Worm (Caenorhabditis elegans) whole organism, young adult: ENCODE measurements around the gene eat-6.

Experiments used
- B0261.1 ChIP-seq: sonication (generic microtip); optimal IDR thresholded peaks from 2 replicates; lab custom pipeline; 2016; ENCODE audit warnings: mild to moderate bottlenecking, missing genetic modification characterization, moderate library complexity, missing compliant biosample characterization
- B0336.3 ChIP-seq: fragments of 200-800 bp; sonication (Bioruptor generic); IDR thresholded peaks from 2 replicates; pipeline ENCODE4 v1.3.6; 2022; ENCODE audit warnings: missing genetic modification characterization, missing compliant biosample characterization
- D2030.7 ChIP-seq: fragments of 200-800 bp; sonication (Bioruptor generic); IDR thresholded peaks from 2 replicates; pipeline ENCODE4 v1.3.6; 2022; ENCODE audit warnings: missing genetic modification reagents, missing genetic modification characterization, missing compliant biosample characterization
- F37B4.10 ChIP-seq: fragments of 200-800 bp; sonication (Bioruptor generic); IDR thresholded peaks from 2 replicates; pipeline ENCODE4 v1.3.6; 2022; ENCODE audit warnings: missing genetic modification characterization, missing compliant biosample characterization
- F55B11.4 ChIP-seq: sonication (generic microtip); optimal IDR thresholded peaks from 2 replicates; lab custom pipeline; 2016; ENCODE audit warnings: missing compliant biosample characterization, missing genetic modification characterization, borderline replicate concordance; ENCODE audit not compliant: insufficient read depth
- F57A8.1 ChIP-seq: fragments of 200-800 bp; sonication (Bioruptor generic); optimal IDR thresholded peaks from 2 replicates; lab custom pipeline; 2018; ENCODE audit warnings: mild to moderate bottlenecking, missing genetic modification characterization, moderate library complexity, missing compliant biosample characterization
- K12H6.12 ChIP-seq: fragments of 200-800 bp; sonication (Bioruptor generic); optimal IDR thresholded peaks from 2 replicates; lab custom pipeline; 2018; ENCODE audit warnings: mild to moderate bottlenecking, missing genetic modification characterization, missing compliant biosample characterization
- T26A5.8 ChIP-seq: sonication (generic microtip); optimal IDR thresholded peaks from 2 replicates; lab custom pipeline; 2016; ENCODE audit warnings: missing genetic modification characterization, missing compliant biosample characterization
- Y56A3A.18 ChIP-seq: fragments of 200-800 bp; sonication (Bioruptor generic); IDR thresholded peaks from 2 replicates; pipeline ENCODE4 v1.3.6; 2022; ENCODE audit warnings: missing genetic modification reagents, missing genetic modification characterization, missing compliant biosample characterization
- akir-1 ChIP-seq: fragments of 200-800 bp; sonication (Bioruptor generic); optimal IDR thresholded peaks from 2 replicates; lab custom pipeline; 2018; ENCODE audit warnings: mild to moderate bottlenecking, missing genetic modification characterization, moderate library complexity, missing compliant biosample characterization
- ama-1 ChIP-seq, 3 experiments: fragments of 150-350 bp in 1 of 3; sonication (generic microtip) in 2 of 3; optimal IDR thresholded peaks; 2 replicates each; lab custom pipeline; 2014 to 2018; ENCODE audit warnings: missing biosample characterization in 2 of 3, missing genetic modification characterization in 2 of 3, missing genetic modification reagents in 2 of 3
- atf-7 ChIP-seq: sonication (generic microtip); optimal IDR thresholded peaks from 2 replicates; lab custom pipeline; 2017; ENCODE audit warnings: mild to moderate bottlenecking, missing genetic modification characterization, missing compliant biosample characterization
- athp-1 ChIP-seq: sonication (generic microtip); optimal IDR thresholded peaks from 2 replicates; lab custom pipeline; 2017; ENCODE audit warnings: mild to moderate bottlenecking, missing genetic modification characterization, missing compliant biosample characterization
- ccch-3 ChIP-seq: fragments of 200-800 bp; sonication (Bioruptor generic); optimal IDR thresholded peaks from 2 replicates; lab custom pipeline; 2018; ENCODE audit warnings: mild to moderate bottlenecking, missing genetic modification characterization, missing compliant biosample characterization
- ceh-27 ChIP-seq: fragments of 200-800 bp; sonication (Bioruptor generic); optimal IDR thresholded peaks from 2 replicates; lab custom pipeline; 2018; ENCODE audit warnings: mild to moderate bottlenecking, missing genetic modification characterization, moderate library complexity, missing compliant biosample characterization
- ceh-79 ChIP-seq: sonication (generic microtip); optimal IDR thresholded peaks from 2 replicates; lab custom pipeline; 2017; ENCODE audit warnings: mild to moderate bottlenecking, missing genetic modification characterization, missing compliant biosample characterization
- egl-44 ChIP-seq: fragments of 200-800 bp; sonication (Bioruptor generic); IDR thresholded peaks from 2 replicates; pipeline ENCODE4 v1.3.6; 2022; ENCODE audit warnings: missing genetic modification reagents, missing genetic modification characterization, missing compliant biosample characterization
- ekl-4 ChIP-seq: fragments of 200-800 bp; sonication (Bioruptor generic); IDR thresholded peaks from 2 replicates; pipeline ENCODE4 v1.3.6; 2022; ENCODE audit warnings: missing genetic modification reagents, missing genetic modification characterization, missing compliant biosample characterization
- hlh-26 ChIP-seq: fragments of 200-800 bp; sonication (Bioruptor generic); conservative IDR thresholded peaks from 2 replicates; pipeline ENCODE4 v1.3.6; 2022; ENCODE audit warnings: missing genetic modification reagents, missing genetic modification characterization, missing compliant biosample characterization
- hmg-1.2 ChIP-seq: fragments of 200-800 bp; sonication (Bioruptor generic); IDR thresholded peaks from 2 replicates; pipeline ENCODE4 v1.3.6; 2022; ENCODE audit warnings: missing genetic modification reagents, missing genetic modification characterization, missing compliant biosample characterization
- hmg-20 ChIP-seq: fragments of 200-800 bp; sonication (Bioruptor generic); IDR thresholded peaks from 2 replicates; pipeline ENCODE4 v1.3.6; 2022; ENCODE audit warnings: missing genetic modification reagents, missing genetic modification characterization, missing compliant biosample characterization
- hsf-1 ChIP-seq: fragments of 200-800 bp; sonication (Bioruptor generic); IDR thresholded peaks from 2 replicates; pipeline ENCODE4 v1.3.6; 2022; ENCODE audit warnings: missing genetic modification reagents, missing genetic modification characterization, missing compliant biosample characterization
- let-607 ChIP-seq, 2 experiments: fragments of 200-800 bp in 1 of 2; sonication (Bioruptor generic) in 1 of 2; sonication (generic microtip) in 1 of 2; optimal IDR thresholded peaks; 2 replicates each; lab custom pipeline; 2016 to 2018; ENCODE audit warnings: mild to moderate bottlenecking in 2 of 2, missing compliant biosample characterization in 2 of 2, missing genetic modification characterization in 2 of 2, moderate library complexity in 2 of 2, missing genotype in 1 of 2
- lin-54 ChIP-seq: fragments of 200-800 bp; sonication (Bioruptor generic); optimal IDR thresholded peaks from 2 replicates; lab custom pipeline; 2018; ENCODE audit warnings: mild to moderate bottlenecking, missing genetic modification characterization, missing compliant biosample characterization
- lsy-27 ChIP-seq: sonication (generic microtip); optimal IDR thresholded peaks from 2 replicates; lab custom pipeline; 2017; ENCODE audit warnings: missing genetic modification characterization, mild to moderate bottlenecking, missing compliant biosample characterization, antibody characterized with exemption, missing genotype, borderline replicate concordance; ENCODE audit not compliant: insufficient read depth
- madf-10 ChIP-seq: sonication (generic microtip); optimal IDR thresholded peaks from 2 replicates; lab custom pipeline; 2016; ENCODE audit warnings: mild to moderate bottlenecking, missing genetic modification characterization, missing compliant biosample characterization
- madf-3 ChIP-seq: fragments of 200-800 bp; sonication (Bioruptor generic); IDR thresholded peaks from 2 replicates; pipeline ENCODE4 v1.3.6; 2022; ENCODE audit warnings: missing genetic modification reagents, missing genetic modification characterization, missing compliant biosample characterization
- madf-6 ChIP-seq: fragments of 200-800 bp; sonication (Bioruptor generic); IDR thresholded peaks from 2 replicates; pipeline ENCODE4 v1.3.6; 2022; ENCODE audit warnings: missing genetic modification reagents, missing genetic modification characterization, missing compliant biosample characterization
- mxl-1 ChIP-seq: sonication (generic microtip); optimal IDR thresholded peaks from 2 replicates; lab custom pipeline; 2016; ENCODE audit warnings: missing genetic modification characterization, missing compliant biosample characterization
- nfya-2 ChIP-seq: fragments of 200-800 bp; sonication (Bioruptor generic); IDR thresholded peaks from 2 replicates; pipeline ENCODE4 v1.3.6; 2022; ENCODE audit warnings: missing genetic modification reagents, missing genetic modification characterization, missing compliant biosample characterization
- nfyb-1 ChIP-seq: fragments of 200-800 bp; sonication (Bioruptor generic); IDR thresholded peaks from 2 replicates; pipeline ENCODE4 v1.3.6; 2022; ENCODE audit warnings: missing genetic modification reagents, missing genetic modification characterization, missing compliant biosample characterization
- nhr-179 ChIP-seq: sonication (generic microtip); optimal IDR thresholded peaks from 2 replicates; lab custom pipeline; 2016; ENCODE audit warnings: mild to moderate bottlenecking, missing genetic modification characterization, missing compliant biosample characterization
- rec-8 ChIP-seq, 2 experiments: sonication (generic microtip); optimal IDR thresholded peaks; 2 replicates each; lab custom pipeline; 2016; ENCODE audit warnings: mild to moderate bottlenecking in 2 of 2, missing genetic modification characterization in 2 of 2, missing genetic modification reagents in 2 of 2, missing genotype in 2 of 2, missing biosample characterization in 1 of 2, missing compliant biosample characterization in 1 of 2, moderate library complexity in 1 of 2
- repo-1 ChIP-seq: sonication (generic microtip); optimal IDR thresholded peaks from 2 replicates; lab custom pipeline; 2017; ENCODE audit warnings: mild to moderate bottlenecking, missing genetic modification characterization, missing compliant biosample characterization
- snpc-1.1 ChIP-seq: sonication (generic microtip); optimal IDR thresholded peaks from 2 replicates; lab custom pipeline; 2017; ENCODE audit warnings: missing genetic modification characterization, mild to moderate bottlenecking, missing compliant biosample characterization, antibody characterized with exemption, moderate library complexity, missing genotype, missing genetic modification reagents; ENCODE audit not compliant: insufficient read depth
- snpc-1.3 ChIP-seq: sonication (generic microtip); optimal IDR thresholded peaks from 2 replicates; lab custom pipeline; 2017; ENCODE audit warnings: missing genetic modification characterization, mild to moderate bottlenecking, missing compliant biosample characterization, antibody characterized with exemption, moderate library complexity, missing genotype, missing genetic modification reagents; ENCODE audit not compliant: insufficient read depth
- snpc-4 ChIP-seq, 5 experiments: fragments of 150-350 bp in 1 of 5; sonication (generic microtip) in 4 of 5; optimal IDR thresholded peaks; 2 replicates each; lab custom pipeline; 2014 to 2018; ENCODE audit warnings: missing genetic modification characterization in 5 of 5, missing biosample characterization in 3 of 5, antibody characterized with exemption in 2 of 5, mild to moderate bottlenecking in 2 of 5, missing compliant biosample characterization in 2 of 5, missing genotype in 2 of 5, moderate library complexity in 2 of 5, missing genetic modification reagents in 1 of 5
- somi-1 ChIP-seq: fragments of 200-800 bp; sonication (Bioruptor generic); optimal IDR thresholded peaks from 2 replicates; lab custom pipeline; 2018; ENCODE audit warnings: mild to moderate bottlenecking, missing genetic modification characterization, missing compliant biosample characterization
- tlf-1 ChIP-seq: fragments of 200-800 bp; sonication (Bioruptor generic); optimal IDR thresholded peaks from 2 replicates; lab custom pipeline; 2018; ENCODE audit warnings: mild to moderate bottlenecking, missing genetic modification characterization, missing compliant biosample characterization
- unc-130 ChIP-seq: sonication (generic microtip); optimal IDR thresholded peaks from 2 replicates; lab custom pipeline; 2016; ENCODE audit warnings: missing genetic modification reagents, missing genetic modification characterization, missing compliant biosample characterization
- xnd-1 ChIP-seq: sonication (generic microtip); optimal IDR thresholded peaks from 2 replicates; lab custom pipeline; 2016; ENCODE audit warnings: missing genotype, missing genetic modification reagents, missing genetic modification characterization, missing compliant biosample characterization
- zfh-2 ChIP-seq: fragments of 200-800 bp; sonication (Bioruptor generic); conservative IDR thresholded peaks from 2 replicates; pipeline ENCODE4 v1.3.6; 2022; ENCODE audit warnings: missing genetic modification reagents, missing genetic modification characterization, missing compliant biosample characterization
- zim-3 ChIP-seq: sonication (generic microtip); optimal IDR thresholded peaks from 2 replicates; lab custom pipeline; 2017; ENCODE audit warnings: mild to moderate bottlenecking, missing genetic modification characterization, moderate library complexity, missing compliant biosample characterization
- ztf-18 ChIP-seq: sonication (generic microtip); optimal IDR thresholded peaks from 2 replicates; lab custom pipeline; 2016; ENCODE audit warnings: missing genotype, mild to moderate bottlenecking, missing genetic modification characterization, missing compliant biosample characterization
- ztf-22 ChIP-seq: fragments of 200-800 bp; sonication (Bioruptor generic); optimal IDR thresholded peaks from 2 replicates; lab custom pipeline; 2018; ENCODE audit warnings: mild to moderate bottlenecking, missing genetic modification characterization, moderate library complexity, missing compliant biosample characterization
- ztf-6 ChIP-seq: fragments of 200-800 bp; sonication (Bioruptor generic); IDR thresholded peaks from 2 replicates; pipeline ENCODE4 v1.3.6; 2022; ENCODE audit warnings: missing genetic modification reagents, missing genetic modification characterization, missing compliant biosample characterization

The eat-6 gene

DNA sequence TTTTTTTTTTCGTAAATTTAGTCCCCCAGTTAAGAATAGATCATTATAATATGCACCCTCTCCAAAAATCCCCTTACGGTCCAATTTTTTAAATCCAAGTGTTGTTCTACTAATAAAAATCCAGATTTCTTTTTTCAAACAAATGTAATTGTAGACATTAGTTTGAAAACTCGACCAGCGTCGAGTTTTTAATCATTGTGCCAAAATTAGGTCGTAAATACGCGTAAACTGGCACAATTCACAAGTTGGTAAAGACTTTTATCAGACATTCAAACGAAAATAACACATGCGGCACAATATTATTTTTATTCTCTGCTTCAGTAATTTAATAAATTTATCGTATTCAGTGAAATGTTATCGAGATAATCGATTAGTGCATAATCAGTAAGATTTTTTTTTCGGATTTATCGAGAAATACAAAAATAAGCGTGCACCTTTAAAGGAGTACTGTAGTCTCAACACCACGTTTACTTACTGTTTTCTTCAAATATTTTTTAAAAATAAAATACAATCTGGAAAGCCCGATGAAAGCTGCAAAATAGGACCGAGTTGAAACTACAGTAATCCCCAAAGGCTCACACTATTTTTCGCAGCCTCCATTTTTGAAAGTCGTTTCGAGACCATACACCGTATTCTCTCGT, 39.5 kb downstream of the eat-6 start, which contains the start of gene C34B4.4:
Gene C34B4.4, plus strand, starts transcription at position 276 of the 641 bp plus-strand sequence.
- no peak for TF ChIP-seq ztf-22 (GFP tag; lab: Kevin White, UChicago)
- TF ChIP-seq tlf-1 (GFP tag; lab: Kevin White, UChicago) = peak; percentile 37
- TF ChIP-seq D2030.7 = no peak
- TF ChIP-seq ceh-79 (tag; lab: Kevin White, UChicago) = no peak
- no peak for TF ChIP-seq ama-1 (optimal IDR thresholded peaks at IDR 0.05; lab: Kevin White, UChicago)
- TF ChIP-seq ama-1 (GFP tag; optimal IDR thresholded peaks at IDR 0.05; lab: Kevin White, UChicago) = no peak
- TF ChIP-seq ztf-18 (tag; lab: Kevin White, UChicago) = no peak
- TF ChIP-seq ekl-4 (GFP tag; lab: Robert Waterston, UW) = no peak
- no peak for TF ChIP-seq nhr-179 (tag; lab: Kevin White, UChicago)
- 0 out of 2 replicates have a peak, but pooled peaks have one; percentile 13 for TF ChIP-seq B0336.3 (GFP tag; lab: Robert Waterston, UW)
- peak; percentile 5 for TF ChIP-seq snpc-1.3 (tag; lab: Kevin White, UChicago)
- no peak for TF ChIP-seq ztf-6 (GFP tag; lab: Robert Waterston, UW)
- no peak for TF ChIP-seq ccch-3 (GFP tag; lab: Kevin White, UChicago)
- TF ChIP-seq mxl-1 (tag; lab: Kevin White, UChicago) = no peak
- peak; percentile 15 for TF ChIP-seq athp-1
- TF ChIP-seq lin-54 (GFP tag; lab: Kevin White, UChicago) = no peak
- no peak for TF ChIP-seq B0261.1 (tag; lab: Kevin White, UChicago)
- TF ChIP-seq K12H6.12 (tag; lab: Kevin White, UChicago) = peak; percentile 47
- TF ChIP-seq F55B11.4 (tag; lab: Kevin White, UChicago) = no peak
- peak; percentile 41 for TF ChIP-seq atf-7 (tag; lab: Kevin White, UChicago)
- no peak for TF ChIP-seq F57A8.1 (GFP tag; lab: Kevin White, UChicago)
- TF ChIP-seq repo-1 (tag; lab: Kevin White, UChicago) = no peak
- TF ChIP-seq xnd-1 = no peak
- TF ChIP-seq zfh-2 (GFP tag; lab: Robert Waterston, UW) = no peak
- no peak for TF ChIP-seq somi-1
- no peak for TF ChIP-seq nfya-2 (GFP tag; lab: Robert Waterston, UW)
- no peak for TF ChIP-seq Y56A3A.18 (GFP tag; lab: Robert Waterston, UW)
- TF ChIP-seq T26A5.8 (tag; lab: Kevin White, UChicago) = no peak
- TF ChIP-seq ceh-27 = no peak
- TF ChIP-seq nfyb-1 = 0 out of 2 replicates have a peak, but pooled peaks have one; percentile 47
- TF ChIP-seq egl-44 (GFP tag; lab: Robert Waterston, UW) = no peak
- peak; percentile 26 for TF ChIP-seq snpc-4 (GFP tag; optimal IDR thresholded peaks at IDR 0.05; lab: Kevin White, UChicago)
- TF ChIP-seq snpc-4 (tag; optimal IDR thresholded peaks at IDR 0.05; lab: Kevin White, UChicago) = no peak
- TF ChIP-seq madf-6 (GFP tag; lab: Robert Waterston, UW) = no peak
- TF ChIP-seq madf-3 (GFP tag; lab: Robert Waterston, UW) = no peak
- no peak for TF ChIP-seq hmg-20 (GFP tag; lab: Robert Waterston, UW)
- TF ChIP-seq lsy-27 (tag; lab: Kevin White, UChicago) = no peak
- no peak for TF ChIP-seq F37B4.10
- no peak for TF ChIP-seq hlh-26 (GFP tag; lab: Robert Waterston, UW)
- no peak for TF ChIP-seq hsf-1
- no peak for TF ChIP-seq hmg-1.2
- peak; percentile 60 for TF ChIP-seq zim-3 (tag; lab: Kevin White, UChicago)
- no peak for TF ChIP-seq akir-1 (GFP tag; lab: Kevin White, UChicago)
- no peak for TF ChIP-seq rec-8 (tag; optimal IDR thresholded peaks at IDR 0.05; lab: Kevin White, UChicago)
- no peak for TF ChIP-seq madf-10 (tag; lab: Kevin White, UChicago)
- no peak for TF ChIP-seq unc-130 (GFP tag; lab: Kevin White, UChicago)
- TF ChIP-seq let-607 (tag; optimal IDR thresholded peaks at IDR 0.05; lab: Kevin White, UChicago) = no peak
- no peak for TF ChIP-seq snpc-1.1 (tag; lab: Kevin White, UChicago)
